Worm (Caenorhabditis elegans) whole organism, L1 larva: Measurements from ENCODE around the gene H14A12.3.

Experiments used
- ceh-82 ChIP-seq, 3 experiments: fragments of 150-350 bp in 1 of 3; sonication (generic microtip) in 2 of 3; optimal IDR thresholded peaks; 2 replicates each; lab custom pipeline; 2014 to 2017; ENCODE audit warnings: missing biosample characterization in 3 of 3, missing genetic modification characterization in 3 of 3
- lin-13 ChIP-seq: fragments of 150-350 bp; optimal IDR thresholded peaks from 2 replicates; lab custom pipeline; 2014; ENCODE audit warnings: missing biosample characterization, missing genetic modification reagents, missing genetic modification characterization
- nhr-76 ChIP-seq: sonication (generic microtip); optimal IDR thresholded peaks from 2 replicates; lab custom pipeline; 2017; ENCODE audit warnings: missing biosample characterization, missing genetic modification characterization
- pqm-1 ChIP-seq: sonication (generic microtip); optimal IDR thresholded peaks from 3 replicates; lab custom pipeline; 2017; ENCODE audit warnings: missing biosample characterization, missing genetic modification characterization
- ztf-11 ChIP-seq, 2 experiments: sonication (generic microtip); optimal IDR thresholded peaks; 2 replicates each; lab custom pipeline; 2016 to 2017; ENCODE audit warnings: missing genetic modification characterization in 2 of 2, missing biosample characterization in 1 of 2, missing compliant biosample characterization in 1 of 2

DNA sequence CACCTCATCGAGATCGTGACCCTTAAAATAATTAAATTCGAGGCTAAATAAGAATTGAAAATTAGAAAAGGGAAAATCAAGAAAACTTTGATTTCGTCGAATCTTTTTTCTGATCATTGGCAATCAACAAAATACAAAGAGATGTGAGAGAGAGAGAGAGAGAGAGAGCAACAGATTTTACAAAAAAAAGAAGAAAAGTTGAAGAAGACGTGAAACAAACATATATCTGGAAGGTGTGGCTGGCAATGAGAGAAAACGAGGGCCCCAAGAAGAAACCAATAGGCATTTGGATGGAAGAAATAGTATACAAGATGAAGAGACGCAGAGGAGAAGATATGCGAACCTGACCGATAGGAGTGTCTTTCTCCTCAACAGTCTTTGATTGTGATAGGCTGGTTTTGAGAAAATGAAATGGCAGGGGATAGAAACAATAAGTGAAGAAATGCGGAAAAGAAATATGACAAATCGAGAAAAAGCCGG, 25.5 kb downstream of the H14A12.3 start, which contains the start of gene mup-4:
- no peak for TF ChIP-seq ztf-11 (tag; optimal IDR thresholded peaks at IDR 0.05; lab: Kevin White, UChicago)
- no peak for TF ChIP-seq lin-13
- TF ChIP-seq pqm-1 (tag; lab: Kevin White, UChicago), result no peak
- TF ChIP-seq ceh-82 (tag; optimal IDR thresholded peaks at IDR 0.05; lab: Kevin White, UChicago), result no peak
- no peak for TF ChIP-seq nhr-76 (tag; lab: Kevin White, UChicago)
